Fruit fly (Drosophila melanogaster) whole organism, embryonic: ENCODE measurements around the gene Tango5.

ENCODE experiments used
- Aef1 ChIP-seq: fragments of 200-800 bp; sonication (Bioruptor generic); IDR thresholded peaks from 3 replicates; pipeline ENCODE4 v1.3.6; 2022; ENCODE audit warnings: missing biosample characterization, missing genetic modification characterization
- Atf3 ChIP-seq: fragments of 200-800 bp; sonication (Bioruptor generic); optimal IDR thresholded peaks from 3 replicates; lab custom pipeline; 2016; ENCODE audit warnings: missing biosample characterization, missing genetic modification characterization
- CG11085 ChIP-seq: fragments of 200-800 bp; sonication (Bioruptor generic); IDR thresholded peaks from 2 replicates; pipeline ENCODE4 v1.3.6; 2022; ENCODE audit warnings: missing biosample characterization, missing genetic modification characterization
- CG11093 ChIP-seq: fragments of 200-800 bp; sonication (Bioruptor generic); IDR thresholded peaks from 3 replicates; pipeline ENCODE4 v1.3.6; 2022; ENCODE audit warnings: missing biosample characterization, missing genetic modification characterization
- CG11723 ChIP-seq: fragments of 200-800 bp; sonication (Bioruptor generic); optimal IDR thresholded peaks from 2 replicates; lab custom pipeline; 2017; ENCODE audit warnings: missing biosample characterization, mild to moderate bottlenecking, missing genetic modification characterization
- CG13424 ChIP-seq: fragments of 200-800 bp; sonication (Bioruptor generic); optimal IDR thresholded peaks from 2 replicates; lab custom pipeline; 2019; ENCODE audit warnings: missing biosample characterization, mild to moderate bottlenecking, missing genetic modification characterization, moderate library complexity
- CG13775 ChIP-seq: fragments of 200-800 bp; sonication (Bioruptor generic); optimal IDR thresholded peaks from 3 replicates; lab custom pipeline; 2017; ENCODE audit warnings: missing biosample characterization, mild to moderate bottlenecking, missing genetic modification characterization
- CG14667 ChIP-seq: fragments of 200-800 bp; sonication (Bioruptor generic); IDR thresholded peaks from 2 replicates; pipeline ENCODE4 v1.3.6; 2022; ENCODE audit warnings: missing biosample characterization, missing genetic modification characterization
- CG15514 ChIP-seq: fragments of 200-800 bp; sonication (Bioruptor generic); optimal IDR thresholded peaks from 3 replicates; lab custom pipeline; 2017; ENCODE audit warnings: missing biosample characterization, missing genetic modification characterization, mild to moderate bottlenecking, moderate library complexity, missing genetic modification reagents
- CG1602 ChIP-seq: fragments of 200-800 bp; sonication (Bioruptor generic); optimal IDR thresholded peaks from 3 replicates; lab custom pipeline; 2016; ENCODE audit warnings: missing biosample characterization, missing genetic modification characterization
- CG1603 ChIP-seq: fragments of 200-800 bp; sonication (Bioruptor generic); optimal IDR thresholded peaks from 2 replicates; lab custom pipeline; 2019; ENCODE audit warnings: missing biosample characterization, mild to moderate bottlenecking, missing genetic modification characterization, moderate library complexity
- CG17359 ChIP-seq: fragments of 200-800 bp; sonication (Bioruptor generic); optimal IDR thresholded peaks from 3 replicates; lab custom pipeline; 2018; ENCODE audit warnings: missing biosample characterization, mild to moderate bottlenecking, missing genetic modification characterization, moderate library complexity
- CG18764 ChIP-seq: fragments of 200-800 bp; sonication (Bioruptor generic); optimal IDR thresholded peaks from 3 replicates; lab custom pipeline; 2016; ENCODE audit warnings: missing biosample characterization, missing genetic modification characterization
- CG2889 ChIP-seq: fragments of 200-800 bp; sonication (Bioruptor generic); IDR thresholded peaks from 3 replicates; pipeline ENCODE4 v1.3.6; 2022; ENCODE audit warnings: missing biosample characterization, missing genetic modification characterization
- CG31224 ChIP-seq: fragments of 200-800 bp; sonication (Bioruptor generic); IDR thresholded peaks from 2 replicates; pipeline ENCODE4 v1.3.6; 2022; ENCODE audit warnings: missing biosample characterization, missing genetic modification characterization
- CG4360 ChIP-seq: fragments of 200-800 bp; sonication (Bioruptor generic); IDR thresholded peaks from 2 replicates; pipeline ENCODE4 v1.3.6; 2022; ENCODE audit warnings: missing biosample characterization, missing genetic modification characterization
- CG4617 ChIP-seq: fragments of 200-800 bp; sonication (Bioruptor generic); optimal IDR thresholded peaks from 3 replicates; lab custom pipeline; 2016; ENCODE audit warnings: missing biosample characterization, missing genetic modification characterization, borderline replicate concordance
- CG6813 ChIP-seq: fragments of 200-800 bp; sonication (Bioruptor generic); optimal IDR thresholded peaks from 2 replicates; lab custom pipeline; 2017; ENCODE audit warnings: missing biosample characterization, missing genetic modification characterization, mild to moderate bottlenecking, moderate library complexity, missing genetic modification reagents
- CG7357 ChIP-seq: fragments of 200-800 bp; sonication (Bioruptor generic); IDR thresholded peaks from 3 replicates; pipeline ENCODE4 v1.3.6; 2022; ENCODE audit warnings: missing biosample characterization, missing genetic modification characterization
- CG9727 ChIP-seq: fragments of 200-800 bp; sonication (Bioruptor generic); optimal IDR thresholded peaks from 3 replicates; lab custom pipeline; 2017; ENCODE audit warnings: missing biosample characterization, mild to moderate bottlenecking, missing genetic modification characterization
- D19A ChIP-seq: fragments of 200-800 bp; optimal IDR thresholded peaks from 3 replicates; lab custom pipeline; 2019; ENCODE audit warnings: missing biosample characterization, mild to moderate bottlenecking, missing genetic modification characterization, moderate library complexity
- Dek ChIP-seq: fragments of 200-800 bp; sonication (Bioruptor generic); optimal IDR thresholded peaks from 3 replicates; lab custom pipeline; 2019; ENCODE audit warnings: missing biosample characterization, mild to moderate bottlenecking, missing genetic modification characterization, moderate library complexity
- Doc2 ChIP-seq: fragments of 200-800 bp; sonication (Bioruptor generic); IDR thresholded peaks from 2 replicates; pipeline ENCODE4 v1.3.6; 2022; ENCODE audit warnings: missing biosample characterization, missing genetic modification characterization
- ERR ChIP-seq: fragments of 200-800 bp; sonication (Bioruptor generic); optimal IDR thresholded peaks from 2 replicates; lab custom pipeline; 2016; ENCODE audit warnings: missing biosample characterization, missing genetic modification characterization
- HmgZ ChIP-seq: fragments of 200-800 bp; sonication (Bioruptor generic); optimal IDR thresholded peaks from 2 replicates; lab custom pipeline; 2018; ENCODE audit warnings: missing biosample characterization, mild to moderate bottlenecking, missing genetic modification characterization
- Hr39 ChIP-seq: fragments of >200 bp; optimal IDR thresholded peaks from 2 replicates; lab custom pipeline; 2017
- Jarid2 ChIP-seq: fragments of 200-800 bp; sonication (Bioruptor generic); optimal IDR thresholded peaks from 3 replicates; lab custom pipeline; 2017; ENCODE audit warnings: mild to moderate bottlenecking, missing biosample characterization, missing genetic modification reagents, missing genetic modification characterization
- MBD-R2 ChIP-seq: fragments of 200-800 bp; sonication (Bioruptor generic); IDR thresholded peaks from 2 replicates; pipeline ENCODE4 v1.3.6; 2022; ENCODE audit warnings: missing biosample characterization, missing genetic modification characterization
- MTF-1 ChIP-seq: fragments of 200-800 bp; sonication (Bioruptor generic); optimal IDR thresholded peaks from 2 replicates; lab custom pipeline; 2018; ENCODE audit warnings: missing biosample characterization, mild to moderate bottlenecking, missing genetic modification characterization, borderline replicate concordance
- Mad ChIP-seq: fragments of 200-800 bp; sonication (Bioruptor generic); optimal IDR thresholded peaks from 2 replicates; lab custom pipeline; 2016; ENCODE audit warnings: missing biosample characterization, missing genetic modification characterization
- PHDP ChIP-seq: fragments of 200-800 bp; sonication (Bioruptor generic); optimal IDR thresholded peaks from 3 replicates; lab custom pipeline; 2018; ENCODE audit warnings: missing biosample characterization, mild to moderate bottlenecking, missing genetic modification characterization, moderate library complexity
- Sox102F ChIP-seq: fragments of 200-800 bp; sonication (Bioruptor generic); optimal IDR thresholded peaks from 2 replicates; lab custom pipeline; 2018; ENCODE audit warnings: missing biosample characterization, mild to moderate bottlenecking, missing genetic modification characterization, moderate library complexity
- Stat92E ChIP-seq, 3 experiments: fragments of >200 bp in 2 of 3; fragments of 200-800 bp in 1 of 3; sonication (Bioruptor generic) in 1 of 3; optimal IDR thresholded peaks; 2 replicates each; lab custom pipeline; 2017 to 2019; ENCODE audit warnings: missing biosample characterization in 3 of 3, missing genetic modification characterization in 3 of 3, mild to moderate bottlenecking in 1 of 3, moderate library complexity in 1 of 3
- TFAM ChIP-seq: fragments of 200-800 bp; sonication (Bioruptor generic); optimal IDR thresholded peaks from 2 replicates; lab custom pipeline; 2017; ENCODE audit warnings: missing biosample characterization, missing genetic modification characterization, inconsistent platforms
- Vsx1 ChIP-seq: fragments of 200-800 bp; sonication (Bioruptor generic); optimal IDR thresholded peaks from 2 replicates; lab custom pipeline; 2017; ENCODE audit warnings: missing biosample characterization, mild to moderate bottlenecking, missing genetic modification characterization, missing genetic modification reagents
- bcd ChIP-seq: fragments of 200-800 bp; sonication (Bioruptor generic); optimal IDR thresholded peaks from 2 replicates; lab custom pipeline; 2017; ENCODE audit warnings: missing biosample characterization, mild to moderate bottlenecking, missing genetic modification characterization
- dpn ChIP-seq, 2 experiments: fragments of 200-800 bp; sonication (Bioruptor generic); optimal IDR thresholded peaks; 3 replicates each; lab custom pipeline; 2016; ENCODE audit warnings: missing biosample characterization in 2 of 2, missing genetic modification characterization in 2 of 2
- gt ChIP-seq: fragments of 200-800 bp; sonication (Bioruptor generic); IDR thresholded peaks from 2 replicates; pipeline ENCODE4 v1.3.6; 2022; ENCODE audit warnings: missing biosample characterization, missing genetic modification characterization
- inv ChIP-seq: fragments of 200-800 bp; sonication (Bioruptor generic); IDR thresholded peaks from 2 replicates; pipeline ENCODE4 v1.3.6; 2022; ENCODE audit warnings: missing biosample characterization, missing genetic modification characterization; ENCODE audit not compliant: partially characterized antibody
- lov ChIP-seq, 2 experiments: fragments of 200-800 bp in 1 of 2; fragments of >200 bp in 1 of 2; sonication (Bioruptor generic) in 1 of 2; IDR thresholded peaks in 1 of 2; optimal IDR thresholded peaks in 1 of 2; 2 replicates in 1 of 2; 3 replicates in 1 of 2; pipeline versions ENCODE4 v1.3.6 to Lab custom; 2017 to 2022; ENCODE audit warnings: missing biosample characterization in 1 of 2, missing genetic modification characterization in 1 of 2
- mam ChIP-seq: fragments of 200-800 bp; sonication (Bioruptor generic); optimal IDR thresholded peaks from 3 replicates; lab custom pipeline; 2016; ENCODE audit warnings: missing biosample characterization, missing genetic modification characterization
- nerfin-1 ChIP-seq: fragments of 200-800 bp; sonication (Bioruptor generic); optimal IDR thresholded peaks from 3 replicates; lab custom pipeline; 2019; ENCODE audit warnings: missing biosample characterization, mild to moderate bottlenecking, missing genetic modification characterization, moderate library complexity
- pb ChIP-seq: fragments of 200-800 bp; sonication (Bioruptor generic); optimal IDR thresholded peaks from 3 replicates; lab custom pipeline; 2016; ENCODE audit warnings: missing biosample characterization, missing genetic modification characterization
- sug ChIP-seq: fragments of 200-800 bp; optimal IDR thresholded peaks from 2 replicates; lab custom pipeline; 2019; ENCODE audit warnings: missing biosample characterization, mild to moderate bottlenecking, missing genetic modification characterization, moderate library complexity
- tup ChIP-seq: fragments of 200-800 bp; sonication (Bioruptor generic); optimal IDR thresholded peaks from 2 replicates; lab custom pipeline; 2016; ENCODE audit warnings: missing biosample characterization, mild to moderate bottlenecking, missing genetic modification characterization, moderate library complexity
- twi ChIP-seq: fragments of 200-800 bp; optimal IDR thresholded peaks from 2 replicates; lab custom pipeline; 2019; ENCODE audit warnings: missing biosample characterization, mild to moderate bottlenecking, missing genetic modification characterization, moderate library complexity
- usp ChIP-seq: fragments of >200 bp; optimal IDR thresholded peaks from 2 replicates; lab custom pipeline; 2017; ENCODE audit warnings: missing biosample characterization, missing genetic modification characterization
- zf30C ChIP-seq: fragments of 200-800 bp; sonication (Bioruptor generic); optimal IDR thresholded peaks from 3 replicates; lab custom pipeline; 2018; ENCODE audit warnings: missing biosample characterization, mild to moderate bottlenecking, missing genetic modification characterization

Gene Tango5

DNA sequence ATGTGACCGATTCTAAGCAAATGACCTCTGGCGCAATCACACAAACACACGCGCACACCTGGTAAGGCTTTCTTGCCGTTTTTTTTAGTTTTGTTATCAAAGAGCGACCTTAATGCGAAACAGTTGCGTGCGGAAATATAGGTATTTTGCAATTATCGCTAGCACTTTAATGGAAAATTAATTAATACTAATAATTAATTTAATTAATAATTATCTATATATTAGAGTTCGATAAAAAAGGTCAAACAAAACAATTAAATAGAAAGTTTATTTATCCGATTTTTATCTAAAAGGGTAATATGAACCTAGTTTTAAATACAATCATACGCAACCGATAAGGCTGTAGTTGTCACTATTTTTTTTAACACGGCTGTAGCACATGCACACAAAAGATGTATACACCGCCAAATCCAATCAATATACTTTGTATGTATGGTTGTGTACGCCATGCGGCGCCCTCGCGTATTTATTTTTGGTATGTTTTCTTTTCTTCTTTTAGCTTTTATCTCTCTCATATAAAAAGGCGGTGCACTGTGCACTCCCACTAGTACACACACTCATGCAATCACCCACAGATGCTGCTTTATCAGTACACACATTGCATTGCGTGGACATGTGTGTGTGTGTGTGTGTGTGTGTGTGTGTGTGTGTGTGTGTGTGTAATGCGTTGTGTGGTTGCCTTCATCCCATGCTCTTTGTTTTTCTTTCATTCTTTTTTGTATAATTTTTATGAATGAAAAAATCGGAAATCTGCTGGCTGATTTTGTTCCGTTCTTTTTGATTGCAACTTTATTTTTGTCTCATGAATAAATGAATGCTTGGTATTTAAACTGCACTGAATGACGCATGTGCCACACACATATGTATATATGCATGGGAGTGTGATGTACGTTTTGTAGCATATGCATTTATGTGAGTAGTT lies 38.5 kb upstream of the Tango5 start (continued):
- no peak for TF ChIP-seq CG4360 (GFP tag; lab: Robert Waterston, UW)
- peak; percentile 36; the same call in 1 of the 3 replicates for TF ChIP-seq CG11093 (GFP tag; lab: Robert Waterston, UW)
- no peak for TF ChIP-seq mam (GFP tag; lab: Kevin White, UChicago)
- no peak for TF ChIP-seq gt (GFP tag; lab: Robert Waterston, UW)
- TF ChIP-seq HmgZ (tag; lab: Kevin White, UChicago) = no peak
- no peak for TF ChIP-seq CG31224 (GFP tag; lab: Robert Waterston, UW)
- TF ChIP-seq twi = peak; percentile 42
- TF ChIP-seq CG9727 (GFP tag; lab: Kevin White, UChicago) = peak; percentile 61
- no peak for TF ChIP-seq CG7357 (GFP tag; lab: Robert Waterston, UW)
- TF ChIP-seq dpn (GFP tag; optimal IDR thresholded peaks at IDR 0.05; lab: Kevin White, UChicago) = peak in 1 of 2 experiments; percentile 52
- no peak for TF ChIP-seq pb (GFP tag; lab: Kevin White, UChicago)
- peak; percentile 78 for TF ChIP-seq D19A (tag; lab: Kevin White, UChicago)
- TF ChIP-seq CG4617 (GFP tag; lab: Kevin White, UChicago) = no peak
- TF ChIP-seq Mad (GFP tag; lab: Kevin White, UChicago) = no peak
- peak; percentile 47 for TF ChIP-seq sug (tag; lab: Kevin White, UChicago)
- no peak for TF ChIP-seq Doc2 (GFP tag; lab: Robert Waterston, UW)
- no peak for TF ChIP-seq tup (GFP tag; lab: Kevin White, UChicago)
- TF ChIP-seq inv = no peak
- peak; percentile 25 for TF ChIP-seq Vsx1 (GFP tag; lab: Kevin White, UChicago)
- no peak for TF ChIP-seq lov (optimal IDR thresholded peaks at IDR 0.05; lab: Kevin White, UChicago)
- no peak for TF ChIP-seq lov (GFP tag; IDR thresholded peaks at IDR 0.05; lab: Robert Waterston, UW)
- TF ChIP-seq Dek (tag; lab: Kevin White, UChicago) = peak; percentile 46
- no peak for TF ChIP-seq TFAM (GFP tag; lab: Kevin White, UChicago)
- no peak for TF ChIP-seq Hr39 (lab: Kevin White, UChicago)
- TF ChIP-seq MTF-1 (GFP tag; lab: Kevin White, UChicago) = no peak
- TF ChIP-seq ERR (GFP tag; lab: Kevin White, UChicago) = no peak
- no peak for TF ChIP-seq CG2889 (GFP tag; lab: Robert Waterston, UW)
- TF ChIP-seq zf30C = no peak
- TF ChIP-seq CG14667 (GFP tag; lab: Robert Waterston, UW) = no peak
- no peak for TF ChIP-seq usp
- TF ChIP-seq Atf3 (GFP tag; lab: Kevin White, UChicago) = no peak
- peak; percentile 83 for TF ChIP-seq Sox102F (GFP tag; lab: Kevin White, UChicago)
- peak; percentile 19 for TF ChIP-seq CG11723 (GFP tag; lab: Kevin White, UChicago)
- peak; percentile 75 for TF ChIP-seq PHDP (tag; lab: Kevin White, UChicago)
- TF ChIP-seq CG1603 (tag; lab: Kevin White, UChicago) = no peak
- TF ChIP-seq Aef1 = no peak
- peak; percentile 40 for TF ChIP-seq CG13775 (GFP tag; lab: Kevin White, UChicago)
- peak; percentile 70 for TF ChIP-seq CG17359 (tag; lab: Kevin White, UChicago)
- peak; percentile 55 for TF ChIP-seq nerfin-1 (tag; lab: Kevin White, UChicago)
- TF ChIP-seq CG15514 (GFP tag; lab: Kevin White, UChicago) = peak; percentile 24
- peak; percentile 72 for TF ChIP-seq CG6813 (GFP tag; lab: Kevin White, UChicago)
- TF ChIP-seq CG1602 (GFP tag; lab: Kevin White, UChicago) = peak; percentile 36
- TF ChIP-seq CG18764 (GFP tag; lab: Kevin White, UChicago) = no peak
- no peak for TF ChIP-seq CG11085 (GFP tag; lab: Robert Waterston, UW)
- no peak; the same call in 1 of the 2 replicates for TF ChIP-seq MBD-R2 (GFP tag; lab: Robert Waterston, UW)
- peak; percentile 79 for TF ChIP-seq CG13424 (tag; lab: Kevin White, UChicago)
- no peak for TF ChIP-seq Jarid2 (GFP tag; lab: Kevin White, UChicago)
- TF ChIP-seq Stat92E (GFP tag; optimal IDR thresholded peaks at IDR 0.05; lab: Kevin White, UChicago) = no peak
- no peak for TF ChIP-seq bcd
